Fruit fly (Drosophila melanogaster): ENCODE measurements around the gene sle.
A peak's percentile ranks its signal among the peaks of the same experiment; 100 is the strongest.
"Not testable (repeated sequence)": the region's sequence is repeated elsewhere in the genome, so short reads cannot be mapped to it uniquely, and the experiment has no call there.

The sle gene

dm6 chr3R:10332823-10333263 lies at the start of gene sle:
sle (plus strand) TSS chr3R:10333115.
- TF ChIP-seq EcR (GFP tag; optimal IDR thresholded peaks at IDR 0.05) (no peak), psq (optimal IDR thresholded peaks at IDR 0.05) (no peak), CG8478 (optimal IDR thresholded peaks at IDR 0.05) (no peak), pan (optimal IDR thresholded peaks at IDR 0.05) (no peak), usp (GFP tag; optimal IDR thresholded peaks at IDR 0.05) (no peak), Dll (optimal IDR thresholded peaks at IDR 0.05) (no peak)

DNA sequence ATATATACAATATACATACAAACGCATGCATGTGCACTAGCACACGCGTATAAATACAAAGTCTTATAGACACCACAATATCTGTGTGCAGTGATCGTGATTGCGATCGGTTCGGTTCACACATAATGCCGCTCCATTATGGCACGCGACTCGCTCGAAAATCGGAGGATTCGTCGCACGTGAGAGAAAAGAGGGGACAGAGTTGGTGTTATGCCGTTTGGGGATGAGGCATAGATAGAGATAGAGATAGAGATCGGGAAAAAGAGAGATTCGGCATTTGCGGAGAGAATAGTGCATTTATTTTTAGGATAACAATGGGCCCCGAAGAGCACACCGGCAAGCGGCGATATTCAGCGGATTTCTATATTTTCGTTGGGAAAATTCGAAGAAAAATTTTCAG lies 48.7 kb upstream of the sle start:
- TF ChIP-seq EcR (GFP tag; optimal IDR thresholded peaks at IDR 0.05) (no peak), CG8478 (optimal IDR thresholded peaks at IDR 0.05) (no peak), usp (GFP tag; optimal IDR thresholded peaks at IDR 0.05) (no peak), psq (optimal IDR thresholded peaks at IDR 0.05) (no peak), pan (optimal IDR thresholded peaks at IDR 0.05) (no peak), Dll (optimal IDR thresholded peaks at IDR 0.05) (no peak)

dm6 chr3R:10311076-10311744 lies 21.7 kb upstream of the sle start, which contains the start of gene CG6293:
CG6293 (minus strand) TSS chr3R:10311613.
- TF ChIP-seq Dll (optimal IDR thresholded peaks at IDR 0.05): no peak

DNA sequence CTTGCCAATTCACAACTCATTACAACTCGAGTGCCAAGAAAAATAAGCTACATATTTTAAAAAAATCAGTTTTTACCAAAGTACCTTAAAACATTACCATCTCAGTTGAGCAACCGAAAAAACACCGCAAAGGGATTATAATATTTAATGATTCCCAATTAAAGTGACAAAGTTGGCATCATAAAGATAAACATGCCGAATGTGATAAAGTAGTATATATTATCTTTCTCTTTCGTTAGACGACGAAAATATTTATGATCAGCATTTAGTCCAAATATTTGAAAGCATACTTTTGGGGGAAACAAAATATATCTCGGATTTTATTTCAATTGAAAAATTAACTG lies 21.2 kb upstream of the sle start:
- TF ChIP-seq Dll (optimal IDR thresholded peaks at IDR 0.05) (no peak), EcR (GFP tag; optimal IDR thresholded peaks at IDR 0.05) (no peak), usp (GFP tag; optimal IDR thresholded peaks at IDR 0.05) (no peak), psq (optimal IDR thresholded peaks at IDR 0.05) (no peak), CG8478 (optimal IDR thresholded peaks at IDR 0.05) (no peak)

DNA sequence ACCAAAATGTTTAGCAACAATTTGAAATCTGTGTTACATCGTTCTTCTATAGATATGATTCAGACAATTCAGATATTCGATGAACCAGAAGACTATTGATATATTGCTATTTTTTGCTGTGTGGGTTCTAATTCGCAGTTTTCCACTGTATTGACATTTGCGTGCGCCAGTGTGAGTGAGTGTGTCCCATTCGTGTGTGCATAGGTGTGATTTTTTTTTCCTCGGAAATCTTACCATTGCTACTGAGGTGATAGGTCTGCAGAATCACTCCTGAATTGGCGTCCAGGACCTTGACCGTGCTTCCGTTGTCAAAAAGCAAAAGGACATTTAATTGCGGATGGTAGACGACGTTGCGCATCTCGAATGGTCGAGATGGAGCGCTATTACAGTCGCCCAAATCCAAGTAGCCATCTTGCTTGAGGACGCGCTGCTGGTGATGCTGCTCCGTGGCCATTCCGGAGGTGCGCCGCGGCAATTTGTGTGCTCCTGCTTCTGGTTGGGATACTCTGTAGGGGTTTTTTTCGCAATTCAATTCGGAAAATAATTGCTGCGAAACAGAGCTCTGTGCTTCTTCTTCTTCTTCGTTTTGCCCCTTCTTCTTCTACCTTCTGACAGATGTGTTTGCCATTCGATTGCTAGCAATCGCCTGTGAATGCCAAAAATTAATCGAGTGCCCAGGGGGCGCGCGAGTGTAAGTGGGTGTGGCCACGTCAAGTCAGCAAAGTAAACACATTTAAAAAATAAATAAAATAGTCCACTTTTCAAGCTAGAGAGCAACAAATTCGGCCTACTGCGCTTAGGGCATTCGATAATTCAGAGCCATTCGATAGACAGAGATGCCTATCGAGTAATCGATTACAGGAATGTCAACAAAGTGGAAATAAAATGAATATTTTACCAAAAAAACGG lies 1.9 kb upstream of the sle start, which contains the start of the genes Bruce and CG12818:
TSS of gene Bruce (minus strand) at position 620 of the 909 bp plus-strand sequence.
TSS of gene CG12818 (plus strand) at position 848 of the 909 bp plus-strand sequence.
- TF ChIP-seq Dll (optimal IDR thresholded peaks at IDR 0.05): peak; percentile 77
- no peak for TF ChIP-seq usp (GFP tag; optimal IDR thresholded peaks at IDR 0.05)
- TF ChIP-seq psq (optimal IDR thresholded peaks at IDR 0.05): peak; percentile 54

- not testable (repeated sequence) for TF ChIP-seq Dll, CG8478, pan (optimal IDR thresholded peaks at IDR 0.05)
These were observed 5.1 kb downstream of the sle start, which contains the start of gene CG12592 for dm6 chr3R:10338042-10338441. CG12592 (plus strand) TSS chr3R:10338342.

DNA sequence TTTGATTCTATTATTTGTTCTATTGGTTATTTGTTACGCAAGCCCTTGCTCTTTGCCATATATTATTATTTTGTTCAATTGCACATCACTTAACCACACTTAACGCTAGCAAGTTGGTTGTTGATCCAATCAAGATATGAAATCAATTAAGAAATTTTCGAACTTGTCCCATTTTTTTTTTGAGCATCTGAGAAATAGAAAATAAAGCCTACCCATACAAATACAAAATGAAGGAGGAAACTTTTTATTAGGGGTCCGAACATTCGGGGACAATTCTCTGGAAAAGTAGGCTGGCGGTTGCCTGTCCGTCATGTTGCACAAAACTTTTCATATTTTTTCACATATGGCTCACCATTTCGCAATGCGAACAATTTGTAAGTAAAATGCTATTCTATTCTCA lies 7.7 kb downstream of the sle start, which contains the start of gene CG18545:
TSS of gene CG18545 (plus strand) at position 301 of the 400 bp plus-strand sequence.
- not testable (repeated sequence) for TF ChIP-seq usp (GFP tag; optimal IDR thresholded peaks at IDR 0.05); EcR (GFP tag; optimal IDR thresholded peaks at IDR 0.05); psq (optimal IDR thresholded peaks at IDR 0.05)

DNA sequence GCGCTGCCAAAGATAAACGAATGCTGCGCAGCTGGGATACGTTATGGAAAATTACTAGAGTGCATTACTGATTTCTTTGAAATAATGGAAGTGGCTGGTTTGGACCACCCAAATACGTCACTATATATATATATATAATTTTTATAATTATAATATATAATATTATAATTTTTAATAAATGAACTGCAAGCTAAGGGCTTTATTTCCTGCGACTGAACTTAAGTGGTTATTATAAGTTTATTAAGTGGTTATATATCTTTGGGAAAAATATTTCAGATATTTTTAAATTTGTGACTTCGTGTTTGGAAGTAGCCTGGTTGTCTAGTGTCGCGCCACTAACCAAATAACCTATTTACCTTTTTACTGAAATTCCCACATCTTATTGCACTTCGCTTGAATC lies 15.5 kb downstream of the sle start, which contains the start of gene CG31406:
TSS of gene CG31406 (plus strand) at position 301 of the 400 bp plus-strand sequence.
- TF ChIP-seq psq, Dll, pan (optimal IDR thresholded peaks at IDR 0.05): not testable (repeated sequence)

DNA sequence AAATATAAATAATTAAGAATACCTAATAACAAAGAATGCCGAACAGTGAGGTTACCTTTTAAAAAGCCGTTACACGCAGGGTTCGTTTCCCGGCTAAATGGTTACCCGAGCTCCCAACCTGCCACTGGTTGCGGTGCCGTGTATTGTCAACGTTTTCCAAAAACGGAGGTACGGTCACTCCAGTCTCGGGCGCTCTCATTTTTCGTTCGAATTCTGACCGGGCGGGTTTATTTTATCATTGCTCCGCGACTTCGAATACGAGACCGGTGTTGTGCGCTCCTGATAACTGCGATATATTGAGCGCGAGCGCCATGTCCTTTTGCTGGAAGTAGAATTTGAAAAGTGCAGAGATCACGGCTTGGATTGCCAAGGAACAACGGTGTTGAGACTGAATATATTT lies 17.1 kb downstream of the sle start, which contains the start of gene jumu:
TSS of gene jumu (plus strand) at position 196 of the 400 bp plus-strand sequence.
- TF ChIP-seq pan (optimal IDR thresholded peaks at IDR 0.05) (no peak), CG8478 (optimal IDR thresholded peaks at IDR 0.05) (no peak), psq (optimal IDR thresholded peaks at IDR 0.05) (no peak)

dm6 chr3R:10350741-10351629 lies 18.1 kb downstream of the sle start:
- TF ChIP-seq usp (GFP tag; optimal IDR thresholded peaks at IDR 0.05) (no peak), CG8478 (optimal IDR thresholded peaks at IDR 0.05) (no peak), pan (optimal IDR thresholded peaks at IDR 0.05) (no peak), Dll (optimal IDR thresholded peaks at IDR 0.05) (no peak), psq (optimal IDR thresholded peaks at IDR 0.05) (no peak), EcR (GFP tag; optimal IDR thresholded peaks at IDR 0.05) (no peak)

DNA sequence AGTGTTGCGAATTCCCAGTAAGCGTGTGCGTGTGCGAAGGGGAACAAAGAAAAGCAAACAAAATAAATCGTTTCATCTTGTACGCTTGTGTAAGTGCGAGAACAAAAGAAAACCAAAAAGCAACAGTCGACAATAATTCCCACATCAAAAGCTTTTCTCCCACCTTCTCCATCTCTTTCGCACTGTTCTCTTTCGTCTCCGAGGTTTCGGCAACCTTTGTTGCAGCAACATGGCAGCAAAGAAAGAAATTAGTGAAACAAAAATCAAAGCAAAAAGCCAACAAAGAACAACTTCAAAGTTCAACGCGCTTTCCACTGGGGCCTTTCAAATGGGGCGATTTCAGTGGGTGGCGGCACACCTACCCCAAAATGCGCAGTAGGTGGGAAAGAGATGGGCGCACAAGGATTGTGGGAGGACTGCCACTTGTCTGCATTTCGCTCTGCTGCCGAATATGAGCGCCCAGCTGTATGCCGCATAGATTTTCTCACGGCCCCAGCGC lies 19.1 kb downstream of the sle start:
- TF ChIP-seq EcR (GFP tag; optimal IDR thresholded peaks at IDR 0.05): peak; percentile 44 to 79
- TF ChIP-seq pan (optimal IDR thresholded peaks at IDR 0.05): no peak
- no peak for TF ChIP-seq usp (GFP tag; optimal IDR thresholded peaks at IDR 0.05)
- TF ChIP-seq Dll (optimal IDR thresholded peaks at IDR 0.05): no peak
- no peak for TF ChIP-seq psq (optimal IDR thresholded peaks at IDR 0.05)
- no peak for TF ChIP-seq CG8478 (optimal IDR thresholded peaks at IDR 0.05)

All from whole organism.